Fruit fly (Drosophila melanogaster) whole organism, embryonic: ENCODE results near the gene Cpr30F.

Experiments
- ATbp ChIP-seq: fragments of 200-800 bp; sonication (Bioruptor generic); optimal IDR thresholded peaks from 2 replicates; lab custom pipeline; 2017; ENCODE audit warnings: missing biosample characterization, mild to moderate bottlenecking, missing genetic modification characterization, missing genetic modification reagents
- B-H2 ChIP-seq: fragments of 200-800 bp; sonication (Bioruptor generic); optimal IDR thresholded peaks from 2 replicates; lab custom pipeline; 2018; ENCODE audit warnings: missing biosample characterization, mild to moderate bottlenecking, missing genetic modification characterization
- Bdp1 ChIP-seq: fragments of 200-800 bp; sonication (Bioruptor generic); optimal IDR thresholded peaks from 3 replicates; lab custom pipeline; 2016; ENCODE audit warnings: missing biosample characterization, missing genetic modification characterization
- Blimp-1 ChIP-seq: fragments of 200-800 bp; sonication (Bioruptor generic); optimal IDR thresholded peaks from 3 replicates; lab custom pipeline; 2018; ENCODE audit warnings: missing biosample characterization, missing genetic modification characterization, mild to moderate bottlenecking, moderate library complexity, missing genetic modification reagents
- CG10431 ChIP-seq: fragments of 200-800 bp; sonication (Bioruptor generic); optimal IDR thresholded peaks from 3 replicates; lab custom pipeline; 2018; ENCODE audit warnings: missing biosample characterization, mild to moderate bottlenecking, missing genetic modification characterization
- CG11560 ChIP-seq: fragments of 200-800 bp; sonication (Bioruptor generic); IDR thresholded peaks from 3 replicates; pipeline ENCODE4 v1.3.6; 2022; ENCODE audit warnings: missing biosample characterization, missing genetic modification characterization
- CG12391 ChIP-seq: fragments of 200-800 bp; sonication (Bioruptor generic); optimal IDR thresholded peaks from 3 replicates; lab custom pipeline; 2018; ENCODE audit warnings: missing biosample characterization, mild to moderate bottlenecking, missing genetic modification characterization, moderate library complexity
- CG14014 ChIP-seq: fragments of 200-800 bp; sonication (Bioruptor generic); IDR thresholded peaks from 2 replicates; pipeline ENCODE4 v1.3.6; 2022; ENCODE audit warnings: missing biosample characterization, missing genetic modification characterization
- CG15601 ChIP-seq: fragments of 200-800 bp; sonication (Bioruptor generic); optimal IDR thresholded peaks from 3 replicates; lab custom pipeline; 2019; ENCODE audit warnings: missing biosample characterization, mild to moderate bottlenecking, missing genetic modification characterization, moderate library complexity
- CG18011 ChIP-seq: fragments of 200-800 bp; sonication (Bioruptor generic); optimal IDR thresholded peaks from 2 replicates; lab custom pipeline; 2017; ENCODE audit warnings: missing biosample characterization, missing genetic modification characterization, mild to moderate bottlenecking, moderate library complexity, missing genotype
- CG18262 ChIP-seq: fragments of 200-800 bp; optimal IDR thresholded peaks from 3 replicates; lab custom pipeline; 2019; ENCODE audit warnings: missing biosample characterization, mild to moderate bottlenecking, missing genetic modification characterization, moderate library complexity
- CG2889 ChIP-seq: fragments of 200-800 bp; sonication (Bioruptor generic); IDR thresholded peaks from 3 replicates; pipeline ENCODE4 v1.3.6; 2022; ENCODE audit warnings: missing biosample characterization, missing genetic modification characterization
- CG30020 ChIP-seq: fragments of 200-800 bp; optimal IDR thresholded peaks from 2 replicates; lab custom pipeline; 2019; ENCODE audit warnings: missing biosample characterization, mild to moderate bottlenecking, missing genetic modification characterization, moderate library complexity
- CG31365 ChIP-seq: fragments of 200-800 bp; sonication (Bioruptor generic); optimal IDR thresholded peaks from 2 replicates; lab custom pipeline; 2018; ENCODE audit warnings: missing biosample characterization, mild to moderate bottlenecking, missing genetic modification characterization
- CG32767 ChIP-seq: fragments of 200-800 bp; sonication (Bioruptor generic); IDR thresholded peaks from 2 replicates; pipeline ENCODE4 v1.3.6; 2022; ENCODE audit warnings: missing biosample characterization, missing genetic modification characterization
- CG4404 ChIP-seq: fragments of 200-800 bp; sonication (Bioruptor generic); IDR thresholded peaks from 2 replicates; pipeline ENCODE4 v1.3.6; 2022; ENCODE audit warnings: missing biosample characterization, missing genetic modification characterization
- CG4707 ChIP-seq: fragments of 200-800 bp; sonication (Bioruptor generic); optimal IDR thresholded peaks from 2 replicates; lab custom pipeline; 2018; ENCODE audit warnings: missing biosample characterization, mild to moderate bottlenecking, missing genetic modification characterization, moderate library complexity
- CG6272 ChIP-seq: fragments of 200-800 bp; sonication (Bioruptor generic); IDR thresholded peaks from 2 replicates; pipeline ENCODE4 v1.3.6; 2022; ENCODE audit warnings: missing biosample characterization, missing genetic modification characterization
- CG7745 ChIP-seq: fragments of 200-800 bp; sonication (Bioruptor generic); optimal IDR thresholded peaks from 2 replicates; lab custom pipeline; 2018; ENCODE audit warnings: missing biosample characterization, mild to moderate bottlenecking, missing genetic modification characterization, moderate library complexity
- CG7963 ChIP-seq: fragments of 200-800 bp; sonication (Bioruptor generic); IDR thresholded peaks from 3 replicates; pipeline ENCODE4 v1.3.6; 2022; ENCODE audit warnings: missing biosample characterization, missing genetic modification characterization; ENCODE audit not compliant: partially characterized antibody
- D ChIP-seq, 2 experiments: fragments of 200-800 bp in 1 of 2; fragments of >200 bp in 1 of 2; sonication (Bioruptor generic) in 1 of 2; optimal IDR thresholded peaks; 2 replicates in 1 of 2; 3 replicates in 1 of 2; lab custom pipeline; 2017; ENCODE audit warnings: mild to moderate bottlenecking in 1 of 2, missing biosample characterization in 1 of 2, missing genetic modification characterization in 1 of 2, missing genetic modification reagents in 1 of 2
- D19A ChIP-seq: fragments of 200-800 bp; optimal IDR thresholded peaks from 3 replicates; lab custom pipeline; 2019; ENCODE audit warnings: missing biosample characterization, mild to moderate bottlenecking, missing genetic modification characterization, moderate library complexity
- Dip3 ChIP-seq: fragments of 200-800 bp; sonication (Bioruptor generic); optimal IDR thresholded peaks from 3 replicates; lab custom pipeline; 2016; ENCODE audit warnings: missing biosample characterization, missing genetic modification characterization
- Elba2 ChIP-seq: fragments of 200-800 bp; sonication (Bioruptor generic); optimal IDR thresholded peaks from 3 replicates; lab custom pipeline; 2016; ENCODE audit warnings: missing biosample characterization, missing genetic modification characterization
- Ets97D ChIP-seq: fragments of 200-800 bp; sonication (Bioruptor generic); optimal IDR thresholded peaks from 3 replicates; lab custom pipeline; 2016; ENCODE audit warnings: missing biosample characterization, missing genetic modification characterization
- GATAe ChIP-seq: fragments of 200-800 bp; sonication (Bioruptor generic); conservative IDR thresholded peaks from 2 replicates; pipeline ENCODE4 v1.3.6; 2022; ENCODE audit warnings: missing biosample characterization, missing genetic modification characterization
- Jarid2 ChIP-seq: fragments of 200-800 bp; sonication (Bioruptor generic); optimal IDR thresholded peaks from 3 replicates; lab custom pipeline; 2017; ENCODE audit warnings: mild to moderate bottlenecking, missing biosample characterization, missing genetic modification reagents, missing genetic modification characterization
- MESR4 ChIP-seq: fragments of 200-800 bp; sonication (Bioruptor generic); optimal IDR thresholded peaks from 2 replicates; lab custom pipeline; 2018; ENCODE audit warnings: missing biosample characterization, mild to moderate bottlenecking, missing genetic modification characterization, moderate library complexity
- NFAT ChIP-seq: fragments of 200-800 bp; sonication (Bioruptor generic); IDR thresholded peaks from 2 replicates; pipeline ENCODE4 v1.3.6; 2022; ENCODE audit warnings: missing biosample characterization, missing genetic modification characterization
- Nf-YB ChIP-seq: fragments of 200-800 bp; sonication (Bioruptor generic); optimal IDR thresholded peaks from 3 replicates; lab custom pipeline; 2019; ENCODE audit warnings: missing biosample characterization, mild to moderate bottlenecking, missing genetic modification characterization, moderate library complexity
- Optix ChIP-seq: fragments of 200-800 bp; sonication (Bioruptor generic); IDR thresholded peaks from 3 replicates; pipeline ENCODE4 v1.3.6; 2022; ENCODE audit warnings: missing biosample characterization, missing genetic modification characterization
- Ravus ChIP-seq: fragments of 200-800 bp; sonication (Bioruptor generic); IDR thresholded peaks from 2 replicates; pipeline ENCODE4 v1.3.6; 2022; ENCODE audit warnings: missing biosample characterization, missing genetic modification characterization
- Sin3A ChIP-seq: fragments of >200 bp; optimal IDR thresholded peaks from 2 replicates; lab custom pipeline; 2018
- abd-A ChIP-seq: fragments of 200-800 bp; sonication (Bioruptor generic); optimal IDR thresholded peaks from 3 replicates; lab custom pipeline; 2019; ENCODE audit warnings: missing biosample characterization, mild to moderate bottlenecking, missing genetic modification characterization, moderate library complexity
- bab2 ChIP-seq: fragments of 200-800 bp; sonication (Bioruptor generic); optimal IDR thresholded peaks from 2 replicates; lab custom pipeline; 2016; ENCODE audit warnings: missing biosample characterization, missing genetic modification characterization
- ftz-f1 ChIP-seq: fragments of 200-800 bp; sonication (Bioruptor generic); optimal IDR thresholded peaks from 2 replicates; lab custom pipeline; 2016; ENCODE audit warnings: missing biosample characterization, missing genetic modification characterization
- gcm2 ChIP-seq: fragments of 200-800 bp; sonication (Bioruptor generic); optimal IDR thresholded peaks from 2 replicates; lab custom pipeline; 2016; ENCODE audit warnings: missing biosample characterization, missing genetic modification characterization
- gt ChIP-seq: fragments of 200-800 bp; sonication (Bioruptor generic); IDR thresholded peaks from 2 replicates; pipeline ENCODE4 v1.3.6; 2022; ENCODE audit warnings: missing biosample characterization, missing genetic modification characterization
- jigr1 ChIP-seq: fragments of 200-800 bp; sonication (Bioruptor generic); IDR thresholded peaks from 3 replicates; pipeline ENCODE4 v1.3.6; 2022; ENCODE audit warnings: missing biosample characterization, missing genetic modification characterization
- jing ChIP-seq: fragments of 200-800 bp; sonication (Bioruptor generic); optimal IDR thresholded peaks from 2 replicates; lab custom pipeline; 2018; ENCODE audit warnings: missing biosample characterization, mild to moderate bottlenecking, missing genetic modification characterization
- lab ChIP-seq: fragments of 200-800 bp; sonication (Bioruptor generic); optimal IDR thresholded peaks from 3 replicates; lab custom pipeline; 2017; ENCODE audit warnings: missing biosample characterization, missing genetic modification characterization, mild to moderate bottlenecking, moderate library complexity, missing genetic modification reagents
- luna ChIP-seq: fragments of 200-800 bp; sonication (Bioruptor generic); optimal IDR thresholded peaks from 2 replicates; lab custom pipeline; 2016; ENCODE audit warnings: missing biosample characterization, missing genetic modification characterization
- nau ChIP-seq: fragments of 200-800 bp; sonication (Bioruptor generic); optimal IDR thresholded peaks from 3 replicates; lab custom pipeline; 2017; ENCODE audit warnings: missing biosample characterization, mild to moderate bottlenecking, missing genetic modification characterization, missing genetic modification reagents
- nerfin-2 ChIP-seq: fragments of 200-800 bp; sonication (Bioruptor generic); IDR thresholded peaks from 2 replicates; pipeline ENCODE4 v1.3.6; 2022; ENCODE audit warnings: missing biosample characterization, missing genetic modification characterization; ENCODE audit not compliant: partially characterized antibody
- peb ChIP-seq: fragments of 200-800 bp; sonication (Bioruptor generic); IDR thresholded peaks from 2 replicates; pipeline ENCODE4 v1.3.6; 2022; ENCODE audit warnings: missing biosample characterization, missing genetic modification characterization
- ro ChIP-seq: fragments of 200-800 bp; sonication (Bioruptor generic); IDR thresholded peaks from 2 replicates; pipeline ENCODE4 v1.3.6; 2022; ENCODE audit warnings: missing biosample characterization, missing genetic modification characterization
- stc ChIP-seq: fragments of 200-800 bp; sonication (Bioruptor generic); IDR thresholded peaks from 2 replicates; pipeline ENCODE4 v1.3.6; 2022; ENCODE audit warnings: missing biosample characterization, missing genetic modification characterization
- tll ChIP-seq, 2 experiments: fragments of 200-800 bp in 1 of 2; fragments of >200 bp in 1 of 2; sonication (Bioruptor generic) in 1 of 2; optimal IDR thresholded peaks; 2 replicates each; lab custom pipeline; 2017 to 2019; ENCODE audit warnings: missing biosample characterization in 2 of 2, missing genetic modification characterization in 2 of 2, mild to moderate bottlenecking in 1 of 2, moderate library complexity in 1 of 2
- trh ChIP-seq: fragments of 200-800 bp; sonication (Bioruptor generic); optimal IDR thresholded peaks from 2 replicates; lab custom pipeline; 2016; ENCODE audit warnings: missing biosample characterization, missing genetic modification characterization
- vnd ChIP-seq: fragments of 200-800 bp; sonication (Bioruptor generic); IDR thresholded peaks from 3 replicates; pipeline ENCODE4 v1.3.6; 2022; ENCODE audit warnings: missing biosample characterization, missing genetic modification characterization; ENCODE audit not compliant: partially characterized antibody
- yki ChIP-seq: fragments of >200 bp; optimal IDR thresholded peaks from 3 replicates; lab custom pipeline; 2018
- z ChIP-seq: fragments of 200-800 bp; sonication (Bioruptor generic); IDR thresholded peaks from 3 replicates; pipeline ENCODE4 v1.3.6; 2022; ENCODE audit warnings: missing biosample characterization, missing genetic modification characterization

Cpr30F gene

dm6 chr2L:9911783-9912182, 21.2 kb downstream of the Cpr30F start (continued):
- no peak for TF ChIP-seq z
- no peak for TF ChIP-seq Ravus
- no peak for TF ChIP-seq abd-A (tag; lab: Kevin White, UChicago)
- TF ChIP-seq jing (GFP tag; lab: Kevin White, UChicago), result no peak
- no peak for TF ChIP-seq CG4707 (GFP tag; lab: Kevin White, UChicago)
- no peak for TF ChIP-seq jigr1 (GFP tag; lab: Robert Waterston, UW)
- no peak for TF ChIP-seq gcm2 (GFP tag; lab: Kevin White, UChicago)
- TF ChIP-seq lab (GFP tag; lab: Kevin White, UChicago), result peak; percentile 38
- TF ChIP-seq MESR4 (GFP tag; lab: Kevin White, UChicago), result no peak
- no peak for TF ChIP-seq trh (GFP tag; lab: Kevin White, UChicago)
- TF ChIP-seq CG31365 (tag; lab: Kevin White, UChicago), result no peak
- TF ChIP-seq stc (GFP tag; lab: Robert Waterston, UW), result no peak
- no peak for TF ChIP-seq Nf-YB (GFP tag; lab: Kevin White, UChicago)
- TF ChIP-seq CG6272 (GFP tag; lab: Robert Waterston, UW), result no peak
- no peak for TF ChIP-seq nau (GFP tag; lab: Kevin White, UChicago)
- TF ChIP-seq Elba2 (GFP tag; lab: Kevin White, UChicago), result no peak
- TF ChIP-seq Blimp-1 (GFP tag; lab: Kevin White, UChicago), result no peak
- TF ChIP-seq NFAT, result 0 out of 2 replicates have a peak, but pooled peaks have one; percentile 23
- TF ChIP-seq CG2889 (GFP tag; lab: Robert Waterston, UW), result no peak
- no peak for TF ChIP-seq B-H2 (GFP tag; lab: Kevin White, UChicago)
- no peak for TF ChIP-seq Dip3 (GFP tag; lab: Kevin White, UChicago)
- no peak for TF ChIP-seq CG15601 (tag; lab: Kevin White, UChicago)
- TF ChIP-seq D (optimal IDR thresholded peaks at IDR 0.05; lab: Kevin White, UChicago), result no peak
- no peak for TF ChIP-seq D (GFP tag; optimal IDR thresholded peaks at IDR 0.05; lab: Kevin White, UChicago)
- no peak for TF ChIP-seq D19A (tag; lab: Kevin White, UChicago)
- TF ChIP-seq CG12391, result no peak
- TF ChIP-seq CG7963 (GFP tag; lab: Robert Waterston, UW), result no peak
- TF ChIP-seq bab2 (GFP tag; lab: Kevin White, UChicago), result no peak
- no peak for TF ChIP-seq CG7745
- no peak for TF ChIP-seq ro
- TF ChIP-seq GATAe, result no peak
- no peak for TF ChIP-seq Ets97D (GFP tag; lab: Kevin White, UChicago)
- no peak for TF ChIP-seq CG30020 (tag; lab: Kevin White, UChicago)
- TF ChIP-seq yki (lab: Kevin White, UChicago), result no peak
- TF ChIP-seq vnd (GFP tag; lab: Robert Waterston, UW), result no peak
- no peak for TF ChIP-seq Sin3A
- no peak for TF ChIP-seq ATbp (GFP tag; lab: Kevin White, UChicago)
- TF ChIP-seq peb, result no peak
- no peak for TF ChIP-seq CG18011 (GFP tag; lab: Kevin White, UChicago)
- TF ChIP-seq gt (GFP tag; lab: Robert Waterston, UW), result no peak
- no peak for TF ChIP-seq CG32767
- no peak for TF ChIP-seq CG14014 (GFP tag; lab: Robert Waterston, UW)
- no peak for TF ChIP-seq Jarid2 (GFP tag; lab: Kevin White, UChicago)
- no peak for TF ChIP-seq CG11560
- no peak for TF ChIP-seq CG4404 (GFP tag; lab: Robert Waterston, UW)
- no peak for TF ChIP-seq CG18262 (tag; lab: Kevin White, UChicago)
- TF ChIP-seq ftz-f1 (GFP tag; lab: Kevin White, UChicago), result no peak
- TF ChIP-seq Bdp1, result no peak
- TF ChIP-seq Optix (GFP tag; lab: Robert Waterston, UW), result peak; percentile 24; the same call in 1 of the 3 replicates
- TF ChIP-seq luna, result no peak
- TF ChIP-seq CG10431 (GFP tag; lab: Kevin White, UChicago), result no peak
- no peak for TF ChIP-seq nerfin-2 (GFP tag; lab: Robert Waterston, UW)
- no peak for TF ChIP-seq tll (GFP tag; optimal IDR thresholded peaks at IDR 0.05; lab: Kevin White, UChicago)
